Fruit fly (Drosophila melanogaster) whole organism, prepupa: Measurements from ENCODE around the gene Sema5c.
A peak's percentile ranks its signal among the peaks of the same experiment; 100 is the strongest.

ENCODE experiments used
- Sox14 ChIP-seq: fragments of 200-800 bp; sonication (Bioruptor generic); optimal IDR thresholded peaks from 3 replicates; lab custom pipeline; 2016; ENCODE audit warnings: missing biosample characterization, missing genetic modification characterization
- dac ChIP-seq: fragments of 200-800 bp; sonication (Bioruptor generic); optimal IDR thresholded peaks from 2 replicates; lab custom pipeline; 2017; ENCODE audit warnings: missing biosample characterization, mild to moderate bottlenecking, missing genetic modification characterization
- vri ChIP-seq: fragments of 200-800 bp; sonication (Bioruptor generic); optimal IDR thresholded peaks from 3 replicates; lab custom pipeline; 2016; ENCODE audit warnings: missing biosample characterization, mild to moderate bottlenecking, missing genetic modification characterization

- no peak for TF ChIP-seq dac
- peak; percentile 74 for TF ChIP-seq Sox14 (GFP tag; lab: Kevin White, UChicago)
- TF ChIP-seq vri = peak; percentile 29
Observed at dm6 chr3L:12090184-12090897, 8.7 kb upstream of the Sema5c start.
